Worm (Caenorhabditis elegans): ENCODE results near the gene F10E9.2.
A peak's percentile ranks its signal among the peaks of the same experiment; 100 is the strongest.

ce11 chrIII:8324412-8324811 is 11.9 kb downstream of the F10E9.2 start, which contains the start of gene F10E9.12:
- no peak for TF ChIP-seq R02D3.7 (tag; optimal IDR thresholded peaks at IDR 0.05)
- no peak for TF ChIP-seq lin-15B (tag; optimal IDR thresholded peaks at IDR 0.05)
- no peak for TF ChIP-seq spr-1 (tag; optimal IDR thresholded peaks at IDR 0.05)
- TF ChIP-seq nhr-76 (tag; optimal IDR thresholded peaks at IDR 0.05): no peak
- no peak for TF ChIP-seq mdt-29 (GFP tag; IDR thresholded peaks at IDR 0.05)
- TF ChIP-seq mdl-1 (tag; optimal IDR thresholded peaks at IDR 0.05): peak in 1 of 2 experiments; percentile 14
- peak; percentile 4 for TF ChIP-seq pqm-1 (tag; optimal IDR thresholded peaks at IDR 0.05)
- TF ChIP-seq nhr-25 (tag; optimal IDR thresholded peaks at IDR 0.05; ENCODE audit: borderline replicate concordance, insufficient read depth): no peak
- no peak for TF ChIP-seq tag-97 (GFP tag; IDR thresholded peaks at IDR 0.05)
- peak; percentile 9 for TF ChIP-seq aha-1 (tag)
- TF ChIP-seq daf-16 (GFP tag; optimal IDR thresholded peaks at IDR 0.05): no peak
- TF ChIP-seq daf-16 (tag; optimal IDR thresholded peaks at IDR 0.05): peak; percentile 43
- no peak for TF ChIP-seq daf-12 (tag; optimal IDR thresholded peaks at IDR 0.05)
- no peak for TF ChIP-seq set-16 (GFP tag; IDR thresholded peaks at IDR 0.05)
- no peak for TF ChIP-seq lin-13 (GFP tag; optimal IDR thresholded peaks at IDR 0.05)

Data from whole organism, L4 larva.